Worm (Caenorhabditis elegans) whole organism, young adult: Measurements from ENCODE around the gene tbb-1.

Source experiments
- B0261.1 ChIP-seq: sonication (generic microtip); optimal IDR thresholded peaks from 2 replicates; lab custom pipeline; 2016; ENCODE audit warnings: mild to moderate bottlenecking, missing genetic modification characterization, moderate library complexity, missing compliant biosample characterization
- T26A5.8 ChIP-seq: sonication (generic microtip); optimal IDR thresholded peaks from 2 replicates; lab custom pipeline; 2016; ENCODE audit warnings: missing genetic modification characterization, missing compliant biosample characterization
- Y79H2A.3 ChIP-seq: fragments of 200-800 bp; sonication (Bioruptor generic); conservative IDR thresholded peaks from 2 replicates; pipeline ENCODE4 v1.3.6; 2022; ENCODE audit warnings: missing genetic modification reagents, missing genetic modification characterization, missing compliant biosample characterization
- atf-7 ChIP-seq: sonication (generic microtip); optimal IDR thresholded peaks from 2 replicates; lab custom pipeline; 2017; ENCODE audit warnings: mild to moderate bottlenecking, missing genetic modification characterization, missing compliant biosample characterization
- bed-2 ChIP-seq: fragments of 200-800 bp; sonication (Bioruptor generic); IDR thresholded peaks from 2 replicates; pipeline ENCODE4 v1.3.6; 2022; ENCODE audit warnings: missing genetic modification reagents, missing genetic modification characterization, missing compliant biosample characterization
- ccch-3 ChIP-seq: fragments of 200-800 bp; sonication (Bioruptor generic); optimal IDR thresholded peaks from 2 replicates; lab custom pipeline; 2018; ENCODE audit warnings: mild to moderate bottlenecking, missing genetic modification characterization, missing compliant biosample characterization
- cebp-2 ChIP-seq: fragments of 200-800 bp; sonication (Bioruptor generic); IDR thresholded peaks from 2 replicates; pipeline ENCODE4 v1.3.6; 2022; ENCODE audit warnings: missing genetic modification characterization, missing compliant biosample characterization
- ceh-100 ChIP-seq: fragments of 200-800 bp; sonication (Bioruptor generic); IDR thresholded peaks from 2 replicates; pipeline ENCODE4 v1.3.6; 2022; ENCODE audit warnings: missing genetic modification reagents, missing genetic modification characterization, missing compliant biosample characterization
- egrh-3 ChIP-seq: fragments of 200-800 bp; sonication (Bioruptor generic); IDR thresholded peaks from 2 replicates; pipeline ENCODE4 v1.3.6; 2022; ENCODE audit warnings: missing genetic modification reagents, missing genetic modification characterization, missing compliant biosample characterization
- fkh-3 ChIP-seq: sonication (generic microtip); optimal IDR thresholded peaks from 2 replicates; lab custom pipeline; 2016; ENCODE audit warnings: mild to moderate bottlenecking, missing genetic modification characterization, missing compliant biosample characterization
- him-1 ChIP-seq: sonication (generic microtip); optimal IDR thresholded peaks from 2 replicates; lab custom pipeline; 2016; ENCODE audit warnings: missing genotype, missing genetic modification reagents, missing genetic modification characterization, missing compliant biosample characterization
- hlh-12 ChIP-seq: sonication (generic microtip); optimal IDR thresholded peaks from 2 replicates; lab custom pipeline; 2016; ENCODE audit warnings: missing genetic modification characterization, missing compliant biosample characterization
- hmg-1.2 ChIP-seq: fragments of 200-800 bp; sonication (Bioruptor generic); IDR thresholded peaks from 2 replicates; pipeline ENCODE4 v1.3.6; 2022; ENCODE audit warnings: missing genetic modification reagents, missing genetic modification characterization, missing compliant biosample characterization
- lin-54 ChIP-seq: fragments of 200-800 bp; sonication (Bioruptor generic); optimal IDR thresholded peaks from 2 replicates; lab custom pipeline; 2018; ENCODE audit warnings: mild to moderate bottlenecking, missing genetic modification characterization, missing compliant biosample characterization
- lsy-27 ChIP-seq: sonication (generic microtip); optimal IDR thresholded peaks from 2 replicates; lab custom pipeline; 2017; ENCODE audit warnings: missing genetic modification characterization, mild to moderate bottlenecking, missing compliant biosample characterization, antibody characterized with exemption, missing genotype, borderline replicate concordance; ENCODE audit not compliant: insufficient read depth
- madf-6 ChIP-seq: fragments of 200-800 bp; sonication (Bioruptor generic); IDR thresholded peaks from 2 replicates; pipeline ENCODE4 v1.3.6; 2022; ENCODE audit warnings: missing genetic modification reagents, missing genetic modification characterization, missing compliant biosample characterization
- snpc-1.1 ChIP-seq: sonication (generic microtip); optimal IDR thresholded peaks from 2 replicates; lab custom pipeline; 2017; ENCODE audit warnings: missing genetic modification characterization, mild to moderate bottlenecking, missing compliant biosample characterization, antibody characterized with exemption, moderate library complexity, missing genotype, missing genetic modification reagents; ENCODE audit not compliant: insufficient read depth
- snpc-3.4 ChIP-seq: sonication (generic microtip); optimal IDR thresholded peaks from 2 replicates; lab custom pipeline; 2017; ENCODE audit warnings: missing genetic modification characterization, mild to moderate bottlenecking, missing compliant biosample characterization, antibody characterized with exemption, moderate library complexity, missing genotype, missing genetic modification reagents
- snpc-4 ChIP-seq, 5 experiments: fragments of 150-350 bp in 1 of 5; sonication (generic microtip) in 4 of 5; optimal IDR thresholded peaks; 2 replicates each; lab custom pipeline; 2014 to 2018; ENCODE audit warnings: missing genetic modification characterization in 5 of 5, missing biosample characterization in 3 of 5, antibody characterized with exemption in 2 of 5, mild to moderate bottlenecking in 2 of 5, missing compliant biosample characterization in 2 of 5, missing genotype in 2 of 5, moderate library complexity in 2 of 5, missing genetic modification reagents in 1 of 5
- tbp1 ChIP-seq: fragments of 200-800 bp; sonication (Bioruptor generic); optimal IDR thresholded peaks from 2 replicates; lab custom pipeline; 2018; ENCODE audit warnings: mild to moderate bottlenecking, missing genetic modification characterization, missing compliant biosample characterization
- ztf-25 ChIP-seq: fragments of 200-800 bp; sonication (Bioruptor generic); IDR thresholded peaks from 2 replicates; pipeline ENCODE4 v1.3.6; 2022; ENCODE audit warnings: missing genetic modification reagents, missing genetic modification characterization, missing compliant biosample characterization
- ztf-26 ChIP-seq: sonication (generic microtip); optimal IDR thresholded peaks from 2 replicates; lab custom pipeline; 2017; ENCODE audit warnings: missing genetic modification characterization, missing compliant biosample characterization

Gene tbb-1

DNA sequence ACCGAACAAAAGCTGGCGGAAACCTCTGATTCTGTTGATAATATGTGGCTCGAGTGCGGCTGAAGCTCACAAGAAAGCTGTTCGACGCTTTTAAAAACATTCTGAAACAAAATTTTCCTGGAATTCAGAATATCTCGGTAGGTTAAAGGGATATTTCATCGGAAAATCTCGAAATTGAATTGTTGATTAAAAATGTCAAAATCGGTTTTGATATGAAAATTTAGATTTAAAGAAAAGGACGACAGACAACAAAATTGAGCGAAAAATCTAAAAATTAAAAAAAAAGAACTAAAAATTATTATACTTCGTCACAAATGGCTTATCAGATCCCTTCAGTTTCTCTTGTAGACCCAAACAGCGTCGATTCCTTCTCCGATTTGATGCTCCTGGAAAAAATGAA is 41.8 kb downstream of the tbb-1 start, which contains the start of gene Y39A1A.20:
Gene Y39A1A.20, minus strand, starts transcription at position 101 of the 400 bp plus-strand sequence.
- TF ChIP-seq Y79H2A.3 (GFP tag; lab: Robert Waterston, UW), result no peak
- TF ChIP-seq cebp-2, result no peak
- no peak for TF ChIP-seq T26A5.8
- no peak for TF ChIP-seq atf-7 (tag; lab: Kevin White, UChicago)
- no peak for TF ChIP-seq ztf-26

DNA sequence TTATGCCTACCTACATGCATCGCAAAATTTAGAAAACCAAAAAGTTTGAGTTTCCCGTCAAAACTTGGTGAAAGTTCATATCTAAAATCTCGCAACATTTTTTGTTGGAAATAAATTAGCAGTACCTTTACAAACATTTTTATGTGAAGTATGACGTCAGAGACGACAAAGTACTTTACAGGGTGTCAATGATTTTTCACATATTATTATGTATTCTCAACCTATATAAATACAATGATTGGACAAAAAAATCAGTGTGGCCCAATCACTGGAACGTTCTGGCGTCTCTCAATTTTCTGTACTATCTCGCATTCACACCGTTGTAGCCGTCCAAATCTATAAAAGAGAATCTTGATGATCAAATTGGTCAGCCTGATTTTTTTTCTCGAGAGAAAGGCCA is 47.9 kb downstream of the tbb-1 start, which contains the start of the genes Y39A1A.18 and fmo-3:
Gene Y39A1A.18, minus strand, starts transcription at position 192 of the 400 bp plus-strand sequence.
Gene fmo-3, plus strand, starts transcription at position 388 of the 400 bp plus-strand sequence.
- no peak for TF ChIP-seq ccch-3 (GFP tag; lab: Kevin White, UChicago)
- peak; percentile 69 for TF ChIP-seq hmg-1.2
- TF ChIP-seq snpc-4 (GFP tag; optimal IDR thresholded peaks at IDR 0.05; lab: Kevin White, UChicago), result no peak
- TF ChIP-seq snpc-4 (tag; optimal IDR thresholded peaks at IDR 0.05; lab: Kevin White, UChicago), result no peak

DNA sequence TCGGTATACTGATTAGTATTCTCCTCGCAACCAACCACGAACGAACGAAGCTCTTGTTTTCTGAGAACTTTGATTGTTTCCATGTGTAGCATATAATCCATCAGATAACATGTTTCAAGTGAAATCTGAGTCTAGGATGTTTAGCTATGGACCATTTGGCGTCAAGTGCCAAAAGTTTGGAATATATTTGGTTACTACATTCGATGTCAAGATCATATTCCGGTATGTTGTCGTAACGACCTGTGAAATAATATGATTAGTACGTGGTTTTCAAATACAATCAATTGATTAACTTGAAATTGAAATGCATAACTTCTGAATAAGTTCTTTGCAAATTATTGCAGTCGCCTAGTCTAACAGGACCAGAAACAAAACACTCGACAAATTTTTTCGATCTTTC is 51.2 kb downstream of the tbb-1 start, which contains the start of gene Y39A1A.17:
Gene Y39A1A.17, minus strand, starts transcription at position 101 of the 400 bp plus-strand sequence.
- TF ChIP-seq snpc-1.1 (tag; lab: Kevin White, UChicago) (no peak), snpc-3.4 (tag; lab: Kevin White, UChicago) (no peak), ceh-100 (no peak), lin-54 (no peak), ztf-26 (no peak), him-1 (tag; lab: Kevin White, UChicago) (no peak), B0261.1 (tag; lab: Kevin White, UChicago) (no peak), T26A5.8 (no peak), fkh-3 (tag; lab: Kevin White, UChicago) (no peak), hlh-12 (tag; lab: Kevin White, UChicago) (no peak), ztf-25 (GFP tag; lab: Robert Waterston, UW) (no peak), bed-2 (no peak), egrh-3 (GFP tag; lab: Robert Waterston, UW) (no peak), madf-6 (no peak), tbp1 (GFP tag; lab: Kevin White, UChicago) (no peak), cebp-2 (no peak), lsy-27 (tag; lab: Kevin White, UChicago) (no peak)
